Worm (Caenorhabditis elegans) whole organism, L4 larva: ENCODE results near the gene srx-47.

Experiments
- D1046.2 ChIP-seq: fragments of 200-800 bp; sonication (Bioruptor generic); IDR thresholded peaks from 2 replicates; pipeline ENCODE4 v1.3.6; 2022; ENCODE audit warnings: missing genetic modification characterization, missing compliant biosample characterization
- F26F4.8 ChIP-seq: fragments of 200-800 bp; sonication (Bioruptor generic); conservative IDR thresholded peaks from 2 replicates; pipeline ENCODE4 v1.3.6; 2022; ENCODE audit warnings: missing genetic modification characterization, missing compliant biosample characterization
- T26A8.4 ChIP-seq: fragments of 200-800 bp; sonication (Bioruptor generic); IDR thresholded peaks from 2 replicates; pipeline ENCODE4 v1.3.6; 2022; ENCODE audit warnings: missing genetic modification characterization, missing compliant biosample characterization
- Y5F2A.4 ChIP-seq: fragments of 200-800 bp; sonication (Bioruptor generic); optimal IDR thresholded peaks from 2 replicates; lab custom pipeline; 2018; ENCODE audit warnings: mild to moderate bottlenecking, missing genetic modification characterization, missing compliant biosample characterization
- ZK546.5 ChIP-seq, 2 experiments: sonication (generic microtip); optimal IDR thresholded peaks; 2 replicates each; lab custom pipeline; 2017; ENCODE audit warnings: missing biosample characterization in 2 of 2, missing genetic modification characterization in 2 of 2
- aly-2 ChIP-seq: sonication (generic microtip); optimal IDR thresholded peaks from 2 replicates; lab custom pipeline; 2018; ENCODE audit warnings: missing biosample characterization, missing genetic modification characterization
- arid-1 ChIP-seq: fragments of 200-800 bp; sonication (Bioruptor generic); conservative IDR thresholded peaks from 2 replicates; pipeline ENCODE4 v1.3.6; 2022; ENCODE audit warnings: missing genetic modification reagents, missing genetic modification characterization, missing compliant biosample characterization
- ceh-20 ChIP-seq: fragments of 200-800 bp; sonication (Bioruptor generic); IDR thresholded peaks from 2 replicates; pipeline ENCODE4 v1.3.6; 2022; ENCODE audit warnings: missing genetic modification reagents, missing genetic modification characterization, missing compliant biosample characterization
- ceh-28 ChIP-seq: fragments of 150-350 bp; optimal IDR thresholded peaks from 2 replicates; lab custom pipeline; 2014; ENCODE audit warnings: missing biosample characterization, missing genetic modification reagents, missing genetic modification characterization
- ceh-62 ChIP-seq: sonication (generic microtip); optimal IDR thresholded peaks from 2 replicates; lab custom pipeline; 2017; ENCODE audit warnings: missing biosample characterization, missing genetic modification characterization
- ctbp-1 ChIP-seq: fragments of 200-800 bp; sonication (Bioruptor generic); IDR thresholded peaks from 2 replicates; pipeline ENCODE4 v1.3.6; 2022; ENCODE audit warnings: missing genetic modification reagents, missing genetic modification characterization, missing compliant biosample characterization
- daf-12 ChIP-seq: fragments of 150-350 bp; optimal IDR thresholded peaks from 2 replicates; lab custom pipeline; 2014; ENCODE audit warnings: missing biosample characterization, missing genetic modification reagents, missing genetic modification characterization
- daf-16 ChIP-seq, 3 experiments: sonication (generic microtip); optimal IDR thresholded peaks; 2 replicates each; lab custom pipeline; 2016 to 2017; ENCODE audit warnings: missing genetic modification characterization in 3 of 3, missing genetic modification reagents in 3 of 3, mild to moderate bottlenecking in 2 of 3, missing compliant biosample characterization in 2 of 3, missing biosample characterization in 1 of 3, moderate library complexity in 1 of 3
- daf-19 ChIP-seq: fragments of 200-800 bp; sonication (Bioruptor generic); conservative IDR thresholded peaks from 2 replicates; pipeline ENCODE4 v1.3.6; 2022; ENCODE audit warnings: missing genetic modification characterization, missing compliant biosample characterization
- dmd-9 ChIP-seq: fragments of 200-800 bp; sonication (Bioruptor generic); IDR thresholded peaks from 2 replicates; pipeline ENCODE4 v1.3.6; 2022; ENCODE audit warnings: missing genetic modification reagents, missing genetic modification characterization, missing compliant biosample characterization
- dpl-1 ChIP-seq: fragments of 150-350 bp; optimal IDR thresholded peaks from 2 replicates; lab custom pipeline; 2014; ENCODE audit warnings: missing biosample characterization, missing genetic modification reagents, missing genetic modification characterization
- hif-1 ChIP-seq, 2 experiments: sonication (generic microtip); optimal IDR thresholded peaks; 2 replicates each; lab custom pipeline; 2016 to 2017; ENCODE audit warnings: missing compliant biosample characterization in 2 of 2, missing genetic modification characterization in 2 of 2, missing genetic modification reagents in 2 of 2, missing genotype in 2 of 2, mild to moderate bottlenecking in 1 of 2
- hmg-1.1 ChIP-seq: fragments of 200-800 bp; sonication (Bioruptor generic); IDR thresholded peaks from 2 replicates; pipeline ENCODE4 v1.3.6; 2022; ENCODE audit warnings: missing genetic modification reagents, missing genetic modification characterization, missing compliant biosample characterization
- jun-1 ChIP-seq: fragments of 150-350 bp; optimal IDR thresholded peaks from 2 replicates; lab custom pipeline; 2014; ENCODE audit warnings: missing biosample characterization, missing genetic modification reagents, missing genetic modification characterization
- lim-7 ChIP-seq: fragments of 200-800 bp; sonication (Bioruptor generic); IDR thresholded peaks from 2 replicates; pipeline ENCODE4 v1.3.6; 2022; ENCODE audit warnings: missing genetic modification characterization, missing compliant biosample characterization
- lin-13 ChIP-seq: fragments of 150-350 bp; optimal IDR thresholded peaks from 2 replicates; lab custom pipeline; 2014; ENCODE audit warnings: missing biosample characterization, missing genetic modification reagents, missing genetic modification characterization
- lin-38 ChIP-seq: fragments of 200-800 bp; sonication (Bioruptor generic); IDR thresholded peaks from 2 replicates; pipeline ENCODE4 v1.3.6; 2022; ENCODE audit warnings: missing genetic modification reagents, missing genetic modification characterization, missing compliant biosample characterization
- lin-39 ChIP-seq: fragments of 150-350 bp; optimal IDR thresholded peaks from 2 replicates; lab custom pipeline; 2014; ENCODE audit warnings: missing biosample characterization, missing genetic modification reagents, missing genetic modification characterization
- mdl-1 ChIP-seq, 2 experiments: fragments of 150-350 bp in 1 of 2; sonication (generic microtip) in 1 of 2; optimal IDR thresholded peaks; 2 replicates each; lab custom pipeline; 2014 to 2017; ENCODE audit warnings: missing biosample characterization in 2 of 2, missing genetic modification characterization in 2 of 2
- mdt-29 ChIP-seq: fragments of 200-800 bp; sonication (Bioruptor generic); IDR thresholded peaks from 2 replicates; pipeline ENCODE4 v1.3.6; 2022; ENCODE audit warnings: missing genetic modification reagents, missing genetic modification characterization, missing compliant biosample characterization
- mes-2 ChIP-seq: sonication (generic microtip); optimal IDR thresholded peaks from 2 replicates; lab custom pipeline; 2016; ENCODE audit warnings: missing genotype, mild to moderate bottlenecking, missing genetic modification characterization, missing compliant biosample characterization; ENCODE audit not compliant: poor library complexity, severe bottlenecking
- mxl-2 ChIP-seq: fragments of 200-800 bp; sonication (Bioruptor generic); conservative IDR thresholded peaks from 2 replicates; pipeline ENCODE4 v1.3.6; 2022; ENCODE audit warnings: missing genetic modification reagents, missing genetic modification characterization, missing compliant biosample characterization
- mxl-3 ChIP-seq: fragments of 200-800 bp; sonication (Bioruptor generic); optimal IDR thresholded peaks from 2 replicates; lab custom pipeline; 2018; ENCODE audit warnings: mild to moderate bottlenecking, missing genetic modification characterization, missing compliant biosample characterization
- nhr-10 ChIP-seq: fragments of 150-350 bp; optimal IDR thresholded peaks from 2 replicates; lab custom pipeline; 2014; ENCODE audit warnings: missing biosample characterization, missing genetic modification characterization
- nhr-111 ChIP-seq: fragments of 200-800 bp; sonication (Bioruptor generic); optimal IDR thresholded peaks from 2 replicates; lab custom pipeline; 2018; ENCODE audit warnings: mild to moderate bottlenecking, missing genetic modification characterization, missing compliant biosample characterization
- nhr-237 ChIP-seq: sonication (generic microtip); optimal IDR thresholded peaks from 2 replicates; lab custom pipeline; 2017; ENCODE audit warnings: missing biosample characterization, missing genetic modification characterization
- nhr-25 ChIP-seq: sonication (generic microtip); optimal IDR thresholded peaks from 2 replicates; lab custom pipeline; 2017; ENCODE audit warnings: missing genetic modification characterization, mild to moderate bottlenecking, missing compliant biosample characterization, antibody characterized with exemption, moderate library complexity, borderline replicate concordance; ENCODE audit not compliant: insufficient read depth
- nhr-28 ChIP-seq: fragments of 150-350 bp; optimal IDR thresholded peaks from 2 replicates; lab custom pipeline; 2014; ENCODE audit warnings: missing biosample characterization, missing genetic modification characterization
- nhr-41 ChIP-seq: fragments of 200-800 bp; sonication (Bioruptor generic); IDR thresholded peaks from 2 replicates; pipeline ENCODE4 v1.3.6; 2022; ENCODE audit warnings: missing genetic modification reagents, missing genetic modification characterization, missing compliant biosample characterization
- nhr-6 ChIP-seq: fragments of 150-350 bp; optimal IDR thresholded peaks from 2 replicates; lab custom pipeline; 2014; ENCODE audit warnings: missing biosample characterization, missing genetic modification characterization
- nhr-76 ChIP-seq: fragments of 150-350 bp; optimal IDR thresholded peaks from 2 replicates; lab custom pipeline; 2014; ENCODE audit warnings: missing biosample characterization, missing genetic modification characterization
- pha-4 ChIP-seq, 2 experiments: fragments of 150-350 bp in 1 of 2; fragments of 200-800 bp in 1 of 2; sonication (Bioruptor generic) in 1 of 2; IDR thresholded peaks in 1 of 2; optimal IDR thresholded peaks in 1 of 2; 2 replicates each; pipeline versions ENCODE4 v1.3.6 to Lab custom; 2014 to 2022; ENCODE audit warnings: missing genetic modification characterization in 2 of 2, missing genetic modification reagents in 2 of 2, missing biosample characterization in 1 of 2, missing compliant biosample characterization in 1 of 2
- php-3 ChIP-seq: fragments of 200-800 bp; sonication (Bioruptor generic); IDR thresholded peaks from 2 replicates; pipeline ENCODE4 v1.3.6; 2022; ENCODE audit warnings: missing genetic modification reagents, missing genetic modification characterization, missing compliant biosample characterization
- pqm-1 ChIP-seq: sonication (generic microtip); optimal IDR thresholded peaks from 2 replicates; lab custom pipeline; 2017; ENCODE audit warnings: missing biosample characterization, missing genetic modification characterization
- snpc-4 ChIP-seq: fragments of 150-350 bp; optimal IDR thresholded peaks from 2 replicates; lab custom pipeline; 2014; ENCODE audit warnings: missing biosample characterization, missing genetic modification characterization
- spr-1 ChIP-seq: sonication (generic microtip); optimal IDR thresholded peaks from 2 replicates; lab custom pipeline; 2016; ENCODE audit warnings: mild to moderate bottlenecking, missing genetic modification characterization, missing compliant biosample characterization
- unc-130 ChIP-seq: sonication (generic microtip); optimal IDR thresholded peaks from 2 replicates; lab custom pipeline; 2016; ENCODE audit warnings: missing genetic modification reagents, missing genetic modification characterization, missing compliant biosample characterization
- unc-39 ChIP-seq: sonication (generic microtip); optimal IDR thresholded peaks from 2 replicates; lab custom pipeline; 2017; ENCODE audit warnings: missing biosample characterization, missing genetic modification characterization
- unc-62 ChIP-seq, 3 experiments: fragments of 150-350 bp in 1 of 3; sonication (generic microtip); optimal IDR thresholded peaks in 2 of 3; peaks in 1 of 3; 1 replicate in 1 of 3; 2 replicates in 2 of 3; lab custom pipeline; 2014 to 2017; ENCODE audit warnings: missing biosample characterization in 3 of 3, missing genetic modification characterization in 3 of 3, missing genetic modification reagents in 3 of 3, missing genotype in 1 of 3
- zfp-2 ChIP-seq: sonication (generic microtip); optimal IDR thresholded peaks from 2 replicates; lab custom pipeline; 2016; ENCODE audit warnings: mild to moderate bottlenecking, missing genetic modification characterization, missing compliant biosample characterization
- zfp-3 ChIP-seq: fragments of 200-800 bp; sonication (Bioruptor generic); conservative IDR thresholded peaks from 2 replicates; pipeline ENCODE4 v1.3.6; 2022; ENCODE audit warnings: missing genetic modification reagents, missing genetic modification characterization, missing compliant biosample characterization
- zip-2 ChIP-seq: fragments of 150-350 bp; optimal IDR thresholded peaks from 2 replicates; lab custom pipeline; 2014; ENCODE audit warnings: missing biosample characterization, missing genetic modification characterization
- ztf-11 ChIP-seq: fragments of 150-350 bp; optimal IDR thresholded peaks from 2 replicates; lab custom pipeline; 2014; ENCODE audit warnings: missing biosample characterization, missing genetic modification characterization
- ztf-7 ChIP-seq: fragments of 150-350 bp; optimal IDR thresholded peaks from 2 replicates; lab custom pipeline; 2014; ENCODE audit warnings: missing biosample characterization, missing genetic modification characterization

The srx-47 gene

ce11 chrV:9342965-9343628 lies 6.7 kb upstream of the srx-47 start (continued):
- TF ChIP-seq nhr-237 (tag; lab: Kevin White, UChicago) (no peak), lin-39 (tag; lab: Kevin White, UChicago) (no peak), daf-16 (GFP tag; optimal IDR thresholded peaks at IDR 0.05; lab: Kevin White, UChicago) (no peak), daf-16 (tag; optimal IDR thresholded peaks at IDR 0.05; lab: Kevin White, UChicago) (no peak), ztf-7 (tag; lab: Kevin White, UChicago) (no peak), mxl-3 (GFP tag; lab: Kevin White, UChicago) (no peak), Y5F2A.4 (GFP tag; lab: Kevin White, UChicago) (no peak), mdt-29 (GFP tag; lab: Robert Waterston, UW) (no peak; the same call in none of the 2 replicates), hmg-1.1 (GFP tag; lab: Robert Waterston, UW) (peak; percentile 59), hif-1 (tag; optimal IDR thresholded peaks at IDR 0.05; lab: Kevin White, UChicago) (no peak), ztf-11 (tag; lab: Kevin White, UChicago) (no peak), ceh-28 (tag; lab: Kevin White, UChicago) (no peak), lin-13 (GFP tag; lab: Kevin White, UChicago) (no peak), ceh-20 (GFP tag; lab: Robert Waterston, UW) (peak; percentile 67), mxl-2 (GFP tag; lab: Robert Waterston, UW) (no peak), jun-1 (tag; lab: Kevin White, UChicago) (no peak), nhr-41 (no peak), T26A8.4 (peak; percentile 91; the same call in 1 of the 2 replicates), nhr-25 (tag; lab: Kevin White, UChicago) (no peak), D1046.2 (GFP tag; lab: Robert Waterston, UW) (peak; percentile 81), F26F4.8 (GFP tag; lab: Robert Waterston, UW) (no peak), zip-2 (tag; lab: Kevin White, UChicago) (no peak), zfp-3 (peak; percentile 84), zfp-2 (no peak), ceh-62 (no peak), aly-2 (tag; lab: Kevin White, UChicago) (no peak), mdl-1 (tag; optimal IDR thresholded peaks at IDR 0.05; lab: Kevin White, UChicago) (no peak), nhr-28 (tag; lab: Kevin White, UChicago) (no peak), mes-2 (tag; lab: Kevin White, UChicago) (no peak), lin-38 (peak; percentile 73), nhr-6 (tag; lab: Kevin White, UChicago) (no peak), dpl-1 (no peak), spr-1 (tag; lab: Kevin White, UChicago) (no peak), daf-19 (peak; percentile 80; the same call in 1 of the 2 replicates), nhr-111 (GFP tag; lab: Kevin White, UChicago) (no peak), unc-39 (tag; lab: Kevin White, UChicago) (no peak), pqm-1 (tag; lab: Kevin White, UChicago) (no peak), unc-130 (GFP tag; lab: Kevin White, UChicago) (no peak), snpc-4 (tag; lab: Kevin White, UChicago) (no peak), daf-12 (tag; lab: Kevin White, UChicago) (no peak), nhr-76 (tag; lab: Kevin White, UChicago) (no peak), lim-7 (GFP tag; lab: Robert Waterston, UW) (peak; percentile 69), ctbp-1 (peak; percentile 64), unc-62 (GFP tag; optimal IDR thresholded peaks at IDR 0.05 in 1 of 2; lab: Kevin White, UChicago) (peak in 1 of 2 experiments; percentile 91), unc-62 (tag; optimal IDR thresholded peaks at IDR 0.05; lab: Kevin White, UChicago) (no peak), arid-1 (GFP tag; lab: Robert Waterston, UW) (peak; percentile 48; the same call in 1 of the 2 replicates), ZK546.5 (tag; optimal IDR thresholded peaks at IDR 0.05; lab: Kevin White, UChicago) (no peak), php-3 (peak; percentile 52; the same call in 1 of the 2 replicates), pha-4 (GFP tag; IDR thresholded peaks at IDR 0.05; lab: Robert Waterston, UW) (peak; percentile 58; the same call in 1 of the 2 replicates), pha-4 (tag; optimal IDR thresholded peaks at IDR 0.05; lab: Kevin White, UChicago) (no peak), dmd-9 (GFP tag; lab: Robert Waterston, UW) (peak; percentile 56; the same call in 1 of the 2 replicates), nhr-10 (tag; lab: Kevin White, UChicago) (no peak)
